Worm (Caenorhabditis elegans) whole organism, L4/young adult: ENCODE measurements around the gene F19G12.4.
A peak's percentile ranks its signal among the peaks of the same experiment; 100 is the strongest.

ENCODE experiments used
- W03F9.2 ChIP-seq: fragments of 150-350 bp; optimal IDR thresholded peaks from 2 replicates; lab custom pipeline; 2014; ENCODE audit warnings: missing biosample characterization, missing genetic modification characterization
- dao-5 ChIP-seq: sonication (generic microtip); optimal IDR thresholded peaks from 2 replicates; lab custom pipeline; 2016; ENCODE audit warnings: missing genotype, missing genetic modification characterization, moderate library complexity, missing compliant biosample characterization
- him-1 ChIP-seq: sonication (generic microtip); optimal IDR thresholded peaks from 2 replicates; lab custom pipeline; 2016; ENCODE audit warnings: missing genotype, missing genetic modification reagents, missing genetic modification characterization, missing compliant biosample characterization

The F19G12.4 gene

ce11 chrX:1416776-1417354 is at the start of gene F19G12.4, which contains the start of gene F19G12.8:
Gene F19G12.4 (plus strand): TSS chrX:1417304.
Gene F19G12.8 (plus strand): TSS chrX:1417320.
- TF ChIP-seq dao-5 (tag; lab: Kevin White, UChicago) (no peak), him-1 (tag; lab: Kevin White, UChicago) (no peak), W03F9.2 (tag; lab: Kevin White, UChicago) (no peak)

- TF ChIP-seq W03F9.2 (tag; lab: Kevin White, UChicago) (no peak), him-1 (tag; lab: Kevin White, UChicago) (no peak), dao-5 (tag; lab: Kevin White, UChicago) (no peak)
These were observed 49.7 kb upstream of the F19G12.4 start, which contains the start of gene dgn-2 for ce11 chrX:1367416-1367815. Gene dgn-2 (minus strand): TSS chrX:1367516.

ce11 chrX:1370736-1371281 is 46.3 kb upstream of the F19G12.4 start, which contains the start of gene F56C3.7:
Gene F56C3.7 (minus strand): TSS chrX:1370786.
- TF ChIP-seq W03F9.2 (tag; lab: Kevin White, UChicago) = no peak
- no peak for TF ChIP-seq him-1 (tag; lab: Kevin White, UChicago)
- TF ChIP-seq dao-5 (tag; lab: Kevin White, UChicago) = no peak

ce11 chrX:1371688-1372087 is 45.4 kb upstream of the F19G12.4 start, which contains the start of gene fbxa-190:
Gene fbxa-190 (plus strand): TSS chrX:1372012.
- TF ChIP-seq W03F9.2 (tag; lab: Kevin White, UChicago) = no peak
- TF ChIP-seq dao-5 (tag; lab: Kevin White, UChicago) = no peak
- no peak for TF ChIP-seq him-1 (tag; lab: Kevin White, UChicago)

- TF ChIP-seq him-1 (tag; lab: Kevin White, UChicago) = no peak
- TF ChIP-seq dao-5 (tag; lab: Kevin White, UChicago) = no peak
- TF ChIP-seq W03F9.2 (tag; lab: Kevin White, UChicago) = no peak
These were observed 44.6 kb upstream of the F19G12.4 start for ce11 chrX:1372464-1372863.

ce11 chrX:1379391-1379790 is 37.7 kb upstream of the F19G12.4 start:
- peak; percentile 21 for TF ChIP-seq W03F9.2 (tag; lab: Kevin White, UChicago)
- peak; percentile 81 for TF ChIP-seq dao-5 (tag; lab: Kevin White, UChicago)
- no peak for TF ChIP-seq him-1 (tag; lab: Kevin White, UChicago)

- TF ChIP-seq W03F9.2 (tag; lab: Kevin White, UChicago) = no peak
- no peak for TF ChIP-seq him-1 (tag; lab: Kevin White, UChicago)
- no peak for TF ChIP-seq dao-5 (tag; lab: Kevin White, UChicago)
These were observed 35.5 kb upstream of the F19G12.4 start, which contains the start of gene F56C3.10 for ce11 chrX:1381565-1381964. Gene F56C3.10 (minus strand): TSS chrX:1381665.

- TF ChIP-seq him-1 (tag; lab: Kevin White, UChicago) = no peak
- no peak for TF ChIP-seq W03F9.2 (tag; lab: Kevin White, UChicago)
- TF ChIP-seq dao-5 (tag; lab: Kevin White, UChicago) = no peak
These were observed 33.6 kb upstream of the F19G12.4 start for ce11 chrX:1383546-1383945.

- TF ChIP-seq him-1 (tag; lab: Kevin White, UChicago) (no peak), dao-5 (tag; lab: Kevin White, UChicago) (no peak), W03F9.2 (tag; lab: Kevin White, UChicago) (no peak)
These were observed 32.6 kb upstream of the F19G12.4 start, which contains the start of gene F56C3.8 for ce11 chrX:1384538-1384937. Gene F56C3.8 (minus strand): TSS chrX:1384638.

ce11 chrX:1386893-1387367 is 30.2 kb upstream of the F19G12.4 start, which contains the start of gene F56C3.1:
Gene F56C3.1 (plus strand): TSS chrX:1387317.
- TF ChIP-seq dao-5 (tag; lab: Kevin White, UChicago) (no peak), W03F9.2 (tag; lab: Kevin White, UChicago) (no peak), him-1 (tag; lab: Kevin White, UChicago) (no peak)

- TF ChIP-seq dao-5 (tag; lab: Kevin White, UChicago) (peak; percentile 11), him-1 (tag; lab: Kevin White, UChicago) (peak; percentile 95), W03F9.2 (tag; lab: Kevin White, UChicago) (peak; percentile 88)
These were observed 27.6 kb upstream of the F19G12.4 start for ce11 chrX:1389382-1389983.

- no peak for TF ChIP-seq him-1 (tag; lab: Kevin White, UChicago)
- TF ChIP-seq W03F9.2 (tag; lab: Kevin White, UChicago) = no peak
- TF ChIP-seq dao-5 (tag; lab: Kevin White, UChicago) = no peak
These were observed 23.2 kb upstream of the F19G12.4 start, which contains the start of gene F56C3.9 for ce11 chrX:1393891-1394290. Gene F56C3.9 (minus strand): TSS chrX:1393991.

ce11 chrX:1394437-1394836 is 22.7 kb upstream of the F19G12.4 start:
- TF ChIP-seq W03F9.2 (tag; lab: Kevin White, UChicago) (no peak), dao-5 (tag; lab: Kevin White, UChicago) (no peak), him-1 (tag; lab: Kevin White, UChicago) (no peak)
